Worm (Caenorhabditis elegans) whole organism, L4 larva: ENCODE results near the gene C44B11.6.

Source experiments
- F10B5.3 ChIP-seq: sonication (generic microtip); optimal IDR thresholded peaks from 2 replicates; lab custom pipeline; 2016; ENCODE audit warnings: mild to moderate bottlenecking, missing genetic modification characterization, missing compliant biosample characterization
- T20F7.1 ChIP-seq: fragments of 200-800 bp; sonication (Bioruptor generic); optimal IDR thresholded peaks from 2 replicates; lab custom pipeline; 2018; ENCODE audit warnings: mild to moderate bottlenecking, missing genetic modification characterization, missing compliant biosample characterization
- ZK546.5 ChIP-seq, 2 experiments: sonication (generic microtip); optimal IDR thresholded peaks; 2 replicates each; lab custom pipeline; 2017; ENCODE audit warnings: missing biosample characterization in 2 of 2, missing genetic modification characterization in 2 of 2
- ceh-82 ChIP-seq: sonication (generic microtip); optimal IDR thresholded peaks from 2 replicates; lab custom pipeline; 2017; ENCODE audit warnings: missing biosample characterization, missing genetic modification characterization
- jun-1 ChIP-seq: fragments of 150-350 bp; optimal IDR thresholded peaks from 2 replicates; lab custom pipeline; 2014; ENCODE audit warnings: missing biosample characterization, missing genetic modification reagents, missing genetic modification characterization
- mdl-1 ChIP-seq, 2 experiments: fragments of 150-350 bp in 1 of 2; sonication (generic microtip) in 1 of 2; optimal IDR thresholded peaks; 2 replicates each; lab custom pipeline; 2014 to 2017; ENCODE audit warnings: missing biosample characterization in 2 of 2, missing genetic modification characterization in 2 of 2
- nhr-237 ChIP-seq: sonication (generic microtip); optimal IDR thresholded peaks from 2 replicates; lab custom pipeline; 2017; ENCODE audit warnings: missing biosample characterization, missing genetic modification characterization
- rbr-2 ChIP-seq: sonication (generic microtip); optimal IDR thresholded peaks from 2 replicates; lab custom pipeline; 2016; ENCODE audit warnings: missing genotype, missing genetic modification characterization, missing compliant biosample characterization
- skn-1 ChIP-seq: fragments of 150-350 bp; optimal IDR thresholded peaks from 2 replicates; lab custom pipeline; 2014; ENCODE audit warnings: missing biosample characterization, missing genetic modification characterization
- snpc-1.2 ChIP-seq: fragments of 200-800 bp; sonication (Bioruptor generic); IDR thresholded peaks from 2 replicates; pipeline ENCODE4 v1.3.6; 2022; ENCODE audit warnings: missing genetic modification reagents, missing genetic modification characterization, missing compliant biosample characterization
- unc-39 ChIP-seq: sonication (generic microtip); optimal IDR thresholded peaks from 2 replicates; lab custom pipeline; 2017; ENCODE audit warnings: missing biosample characterization, missing genetic modification characterization
- zag-1 ChIP-seq: fragments of 150-350 bp; optimal IDR thresholded peaks from 2 replicates; lab custom pipeline; 2014; ENCODE audit warnings: missing biosample characterization, missing genetic modification characterization
- ztf-11 ChIP-seq: fragments of 150-350 bp; optimal IDR thresholded peaks from 2 replicates; lab custom pipeline; 2014; ENCODE audit warnings: missing biosample characterization, missing genetic modification characterization

DNA sequence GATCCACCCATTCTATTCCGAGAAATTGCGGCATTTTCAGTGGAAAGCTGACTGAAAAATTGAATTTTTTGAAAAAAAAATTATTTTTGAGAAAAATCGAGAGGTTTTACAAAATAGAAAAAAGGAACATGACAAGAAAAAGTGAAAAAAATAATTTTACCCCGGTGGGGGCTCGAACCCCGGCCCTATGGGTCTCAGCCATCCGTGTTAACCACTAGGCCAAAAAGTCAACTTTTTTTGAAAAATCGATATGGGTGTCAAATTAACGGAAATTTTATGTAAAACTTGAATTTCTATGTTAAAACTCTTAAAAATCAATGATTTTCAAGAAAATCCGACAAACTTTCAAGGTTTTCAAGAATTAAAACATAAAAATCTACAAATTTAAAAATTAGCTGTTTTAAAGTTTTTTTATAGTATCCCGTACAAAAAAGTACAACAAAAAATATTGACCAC lies 49.0 kb upstream of the C44B11.6 start, which contains the start of gene Y53G8B.2:
- TF ChIP-seq unc-39 (tag; lab: Kevin White, UChicago) (no peak), F10B5.3 (tag; lab: Kevin White, UChicago) (no peak), ztf-11 (no peak), skn-1 (tag; lab: Kevin White, UChicago) (no peak), zag-1 (tag; lab: Kevin White, UChicago) (no peak), ZK546.5 (tag; optimal IDR thresholded peaks at IDR 0.05; lab: Kevin White, UChicago) (no peak), ceh-82 (tag; lab: Kevin White, UChicago) (no peak), nhr-237 (tag; lab: Kevin White, UChicago) (no peak), snpc-1.2 (GFP tag; lab: Robert Waterston, UW) (no peak), mdl-1 (tag; optimal IDR thresholded peaks at IDR 0.05; lab: Kevin White, UChicago) (no peak), T20F7.1 (GFP tag; lab: Kevin White, UChicago) (no peak), rbr-2 (tag; lab: Kevin White, UChicago) (no peak), jun-1 (no peak)
